Worm (Caenorhabditis elegans) whole organism, L3 larva: Measurements from ENCODE around the gene C14A4.6.

ENCODE experiments used
- R02D3.7 ChIP-seq: fragments of 150-350 bp; optimal IDR thresholded peaks from 2 replicates; lab custom pipeline; 2014; ENCODE audit warnings: missing biosample characterization, missing genetic modification characterization
- ZK546.5 ChIP-seq: sonication (generic microtip); optimal IDR thresholded peaks from 2 replicates; lab custom pipeline; 2017; ENCODE audit warnings: missing biosample characterization, missing genetic modification characterization
- aly-2 ChIP-seq: fragments of 150-350 bp; optimal IDR thresholded peaks from 2 replicates; lab custom pipeline; 2014; ENCODE audit warnings: missing biosample characterization, missing genetic modification characterization
- ama-1 ChIP-seq: fragments of 150-350 bp; optimal IDR thresholded peaks from 2 replicates; lab custom pipeline; 2018
- ceh-28 ChIP-seq: fragments of 150-350 bp; optimal IDR thresholded peaks from 2 replicates; lab custom pipeline; 2014; ENCODE audit warnings: missing biosample characterization, missing genetic modification reagents, missing genetic modification characterization
- ceh-82 ChIP-seq: fragments of 150-350 bp; optimal IDR thresholded peaks from 2 replicates; lab custom pipeline; 2014; ENCODE audit warnings: missing biosample characterization, missing genetic modification characterization
- ceh-9 ChIP-seq: sonication (generic microtip); optimal IDR thresholded peaks from 2 replicates; lab custom pipeline; 2018; ENCODE audit warnings: missing biosample characterization, missing genetic modification characterization
- daf-12 ChIP-seq: fragments of 150-350 bp; optimal IDR thresholded peaks from 2 replicates; lab custom pipeline; 2014; ENCODE audit warnings: missing biosample characterization, missing genetic modification reagents, missing genetic modification characterization
- egl-27 ChIP-seq: sonication (generic microtip); optimal IDR thresholded peaks from 4 replicates; lab custom pipeline; 2017; ENCODE audit warnings: missing biosample characterization, missing genetic modification reagents, missing genetic modification characterization
- egl-5 ChIP-seq: fragments of 150-350 bp; optimal IDR thresholded peaks from 2 replicates; lab custom pipeline; 2017; ENCODE audit warnings: missing biosample characterization, missing genetic modification reagents, missing genetic modification characterization, inconsistent platforms
- elt-1 ChIP-seq: fragments of 150-350 bp; optimal IDR thresholded peaks from 2 replicates; lab custom pipeline; 2014; ENCODE audit warnings: missing biosample characterization, missing genetic modification characterization
- elt-2 ChIP-seq: sonication (generic microtip); optimal IDR thresholded peaks from 2 replicates; lab custom pipeline; 2016; ENCODE audit warnings: missing genetic modification reagents, mild to moderate bottlenecking, missing genetic modification characterization, missing compliant biosample characterization
- eor-1 ChIP-seq, 2 experiments: fragments of 150-350 bp; optimal IDR thresholded peaks; 2 replicates each; lab custom pipeline; 2014 to 2018; ENCODE audit warnings: missing biosample characterization in 2 of 2, missing genetic modification characterization in 2 of 2
- fkh-10 ChIP-seq: sonication (generic microtip); optimal IDR thresholded peaks from 2 replicates; lab custom pipeline; 2017; ENCODE audit warnings: missing biosample characterization, missing genetic modification reagents, missing genetic modification characterization
- fkh-2 ChIP-seq: fragments of 150-350 bp; optimal IDR thresholded peaks from 2 replicates; lab custom pipeline; 2014; ENCODE audit warnings: missing biosample characterization, missing genetic modification reagents, missing genetic modification characterization
- fos-1 ChIP-seq: fragments of 150-350 bp; optimal IDR thresholded peaks from 2 replicates; lab custom pipeline; 2014; ENCODE audit warnings: missing biosample characterization, missing genetic modification characterization
- hmg-11 ChIP-seq: sonication (generic microtip); optimal IDR thresholded peaks from 2 replicates; lab custom pipeline; 2016; ENCODE audit warnings: missing genetic modification characterization, missing compliant biosample characterization
- jun-1 ChIP-seq: fragments of 150-350 bp; optimal IDR thresholded peaks from 2 replicates; lab custom pipeline; 2014; ENCODE audit warnings: missing biosample characterization, missing genetic modification reagents, missing genetic modification characterization
- lin-15B ChIP-seq: fragments of 150-350 bp; optimal IDR thresholded peaks from 2 replicates; lab custom pipeline; 2014; ENCODE audit warnings: missing biosample characterization, missing genetic modification characterization
- lin-39 ChIP-seq: fragments of 150-350 bp; optimal IDR thresholded peaks from 2 replicates; lab custom pipeline; 2018; ENCODE audit warnings: missing biosample characterization, missing genetic modification reagents, missing genetic modification characterization
- lsy-12 ChIP-seq: sonication (generic microtip); optimal IDR thresholded peaks from 2 replicates; lab custom pipeline; 2016; ENCODE audit warnings: mild to moderate bottlenecking, missing genetic modification characterization, missing compliant biosample characterization
- mdl-1 ChIP-seq: fragments of 150-350 bp; optimal IDR thresholded peaks from 2 replicates; lab custom pipeline; 2014; ENCODE audit warnings: missing biosample characterization, missing genetic modification characterization
- mml-1 ChIP-seq: fragments of 150-350 bp; sonication (generic microtip); optimal IDR thresholded peaks from 3 replicates; lab custom pipeline; 2014; ENCODE audit warnings: missing biosample characterization, missing genetic modification characterization
- nfya-1 ChIP-seq: sonication (generic microtip); optimal IDR thresholded peaks from 2 replicates; lab custom pipeline; 2017; ENCODE audit warnings: missing genetic modification characterization, mild to moderate bottlenecking, missing compliant biosample characterization, antibody characterized with exemption, moderate library complexity; ENCODE audit not compliant: insufficient read depth
- nhr-11 ChIP-seq: fragments of 150-350 bp; optimal IDR thresholded peaks from 2 replicates; lab custom pipeline; 2014; ENCODE audit warnings: missing biosample characterization, missing genetic modification characterization
- nhr-23 ChIP-seq: fragments of 150-350 bp; optimal IDR thresholded peaks from 2 replicates; lab custom pipeline; 2014; ENCODE audit warnings: missing biosample characterization, missing genetic modification reagents, missing genetic modification characterization
- nhr-237 ChIP-seq: fragments of 150-350 bp; optimal IDR thresholded peaks from 2 replicates; lab custom pipeline; 2014; ENCODE audit warnings: missing biosample characterization, missing genetic modification characterization
- nhr-25 ChIP-seq: sonication (generic microtip); optimal IDR thresholded peaks from 2 replicates; lab custom pipeline; 2017; ENCODE audit warnings: missing biosample characterization, missing genetic modification characterization
- nhr-28 ChIP-seq: fragments of 150-350 bp; optimal IDR thresholded peaks from 2 replicates; lab custom pipeline; 2014; ENCODE audit warnings: missing biosample characterization, missing genetic modification characterization
- nhr-43 ChIP-seq: sonication (generic microtip); optimal IDR thresholded peaks from 2 replicates; lab custom pipeline; 2016; ENCODE audit warnings: mild to moderate bottlenecking, missing genetic modification characterization, missing compliant biosample characterization; ENCODE audit not compliant: poor library complexity, severe bottlenecking
- nhr-67 ChIP-seq: fragments of 150-350 bp; optimal IDR thresholded peaks from 2 replicates; lab custom pipeline; 2014; ENCODE audit warnings: missing biosample characterization, missing genetic modification characterization
- nhr-76 ChIP-seq: fragments of 150-350 bp; sonication (generic microtip); optimal IDR thresholded peaks from 5 replicates; lab custom pipeline; 2014; ENCODE audit warnings: missing biosample characterization, missing genetic modification characterization
- nhr-77 ChIP-seq: fragments of 150-350 bp; optimal IDR thresholded peaks from 2 replicates; lab custom pipeline; 2014; ENCODE audit warnings: missing biosample characterization, missing genetic modification characterization
- pha-4 ChIP-seq: fragments of 150-350 bp; optimal IDR thresholded peaks from 2 replicates; lab custom pipeline; 2014; ENCODE audit warnings: missing biosample characterization, missing genetic modification reagents, missing genetic modification characterization
- pqm-1 ChIP-seq: fragments of 150-350 bp; optimal IDR thresholded peaks from 2 replicates; lab custom pipeline; 2017; ENCODE audit warnings: missing biosample characterization, missing genetic modification characterization, inconsistent platforms
- sea-2 ChIP-seq: fragments of 150-350 bp; sonication (generic microtip); optimal IDR thresholded peaks from 4 replicates; lab custom pipeline; 2014; ENCODE audit warnings: missing biosample characterization, missing genetic modification reagents, missing genetic modification characterization
- skn-1 ChIP-seq: fragments of 150-350 bp; optimal IDR thresholded peaks from 2 replicates; lab custom pipeline; 2014; ENCODE audit warnings: missing biosample characterization, missing genetic modification characterization
- snpc-4 ChIP-seq: fragments of 150-350 bp; optimal IDR thresholded peaks from 2 replicates; lab custom pipeline; 2014; ENCODE audit warnings: missing biosample characterization, missing genetic modification characterization
- unc-39 ChIP-seq: sonication (generic microtip); optimal IDR thresholded peaks from 4 replicates; lab custom pipeline; 2017; ENCODE audit warnings: missing biosample characterization, missing genetic modification characterization
- unc-62 ChIP-seq: fragments of 150-350 bp; sonication (generic microtip); optimal IDR thresholded peaks from 4 replicates; lab custom pipeline; 2014; ENCODE audit warnings: missing biosample characterization, missing genetic modification reagents, missing genetic modification characterization
- zag-1 ChIP-seq: fragments of 150-350 bp; optimal IDR thresholded peaks from 2 replicates; lab custom pipeline; 2014; ENCODE audit warnings: missing biosample characterization, missing genetic modification characterization
- ztf-11 ChIP-seq: fragments of 150-350 bp; optimal IDR thresholded peaks from 2 replicates; lab custom pipeline; 2014; ENCODE audit warnings: missing biosample characterization, missing genetic modification characterization
- ztf-4 ChIP-seq: fragments of 150-350 bp; optimal IDR thresholded peaks from 2 replicates; lab custom pipeline; 2014; ENCODE audit warnings: missing biosample characterization, missing genetic modification characterization

The C14A4.6 gene

DNA sequence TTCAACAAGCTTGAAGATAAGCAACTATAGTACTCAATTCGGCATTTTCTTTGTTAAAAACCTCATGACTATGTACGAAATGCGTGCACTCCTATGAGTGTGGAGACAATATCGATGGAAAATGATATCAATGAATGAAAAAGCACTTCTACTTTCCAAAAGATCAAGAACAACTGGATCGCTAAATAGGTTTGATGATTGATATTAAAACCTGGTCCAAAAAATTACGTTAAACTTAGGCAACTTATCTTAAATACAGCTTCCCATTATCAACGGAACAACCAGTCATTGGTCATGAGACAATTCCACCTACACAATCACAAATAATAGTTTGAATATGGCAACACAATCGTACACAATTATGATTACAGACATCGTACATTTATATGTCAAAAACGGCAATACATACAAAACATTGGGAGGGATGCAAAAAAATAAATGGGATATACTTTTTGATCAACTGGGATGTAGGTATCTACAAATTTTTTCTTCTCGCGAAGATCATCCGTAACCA is 34.8 kb downstream of the C14A4.6 start:
- TF ChIP-seq ztf-4 (tag; lab: Kevin White, UChicago) (no peak), elt-2 (peak; percentile 71), ztf-11 (tag; lab: Kevin White, UChicago) (no peak), ama-1 (peak; percentile 68), nhr-23 (tag; lab: Kevin White, UChicago) (peak; percentile 14), skn-1 (no peak), ceh-9 (no peak), ZK546.5 (tag; lab: Kevin White, UChicago) (no peak), snpc-4 (tag; lab: Kevin White, UChicago) (no peak), aly-2 (tag; lab: Kevin White, UChicago) (no peak), elt-1 (peak; percentile 0), lin-39 (tag; lab: Kevin White, UChicago) (no peak), jun-1 (tag; lab: Kevin White, UChicago) (no peak), pha-4 (tag; lab: Kevin White, UChicago) (peak; percentile 21), nhr-43 (tag; lab: Kevin White, UChicago) (peak; percentile 40), mml-1 (tag; lab: Kevin White, UChicago) (no peak), fkh-2 (tag; lab: Kevin White, UChicago) (no peak), nhr-237 (tag; lab: Kevin White, UChicago) (no peak), pqm-1 (tag; lab: Kevin White, UChicago) (peak; percentile 65)
- TF ChIP-seq, all 47 proteins: peak for 7

ce11 chrII:10558962-10559415 is 35.6 kb downstream of the C14A4.6 start:
- TF ChIP-seq skn-1, result no peak
- no peak for TF ChIP-seq nhr-23 (tag; lab: Kevin White, UChicago)
- TF ChIP-seq lin-39 (tag; lab: Kevin White, UChicago), result peak; percentile 66
- no peak for TF ChIP-seq fos-1 (tag; lab: Kevin White, UChicago)
- TF ChIP-seq nhr-67 (tag; lab: Kevin White, UChicago), result no peak
- TF ChIP-seq ceh-28 (tag; lab: Kevin White, UChicago), result no peak
- TF ChIP-seq eor-1 (tag; optimal IDR thresholded peaks at IDR 0.05; lab: Kevin White, UChicago), result no peak
- TF ChIP-seq elt-2, result no peak
- no peak for TF ChIP-seq daf-12
- no peak for TF ChIP-seq nhr-76 (tag; lab: Kevin White, UChicago)
- TF ChIP-seq ztf-4 (tag; lab: Kevin White, UChicago), result no peak
- no peak for TF ChIP-seq sea-2
- no peak for TF ChIP-seq nhr-77 (tag; lab: Kevin White, UChicago)
- TF ChIP-seq nhr-11 (tag; lab: Kevin White, UChicago), result no peak
- TF ChIP-seq fkh-2 (tag; lab: Kevin White, UChicago), result no peak
- TF ChIP-seq jun-1 (tag; lab: Kevin White, UChicago), result peak; percentile 24
- peak; percentile 57 for TF ChIP-seq lsy-12
- TF ChIP-seq nfya-1, result peak; percentile 69
- TF ChIP-seq ceh-82 (tag; lab: Kevin White, UChicago), result no peak
- TF ChIP-seq nhr-25 (tag; lab: Kevin White, UChicago), result peak; percentile 82
- no peak for TF ChIP-seq egl-27
- TF ChIP-seq egl-5 (tag; lab: Kevin White, UChicago), result peak; percentile 68
- TF ChIP-seq ztf-11 (tag; lab: Kevin White, UChicago), result no peak
- TF ChIP-seq zag-1, result no peak
- no peak for TF ChIP-seq nhr-237 (tag; lab: Kevin White, UChicago)
- TF ChIP-seq mml-1 (tag; lab: Kevin White, UChicago), result no peak
- TF ChIP-seq fkh-10 (GFP tag; lab: Kevin White, UChicago), result no peak
- TF ChIP-seq lin-15B (tag; lab: Kevin White, UChicago), result peak; percentile 67
- no peak for TF ChIP-seq ZK546.5 (tag; lab: Kevin White, UChicago)
- TF ChIP-seq nhr-28 (tag; lab: Kevin White, UChicago), result no peak
- no peak for TF ChIP-seq unc-62 (GFP tag; lab: Kevin White, UChicago)
- TF ChIP-seq R02D3.7 (tag; lab: Kevin White, UChicago), result no peak
- no peak for TF ChIP-seq ceh-9
- peak; percentile 70 for TF ChIP-seq nhr-43 (tag; lab: Kevin White, UChicago)
- TF ChIP-seq aly-2 (tag; lab: Kevin White, UChicago), result no peak
- peak; percentile 39 for TF ChIP-seq mdl-1
- TF ChIP-seq elt-1, result peak; percentile 70
- TF ChIP-seq snpc-4 (tag; lab: Kevin White, UChicago), result no peak
- TF ChIP-seq hmg-11, result no peak
- no peak for TF ChIP-seq unc-39 (tag; lab: Kevin White, UChicago)
- TF ChIP-seq ama-1, result peak; percentile 55
